Fruit fly (Drosophila melanogaster): ENCODE measurements around the gene CG2100.
A peak's percentile ranks its signal among the peaks of the same experiment; 100 is the strongest.

CG2100 gene

DNA sequence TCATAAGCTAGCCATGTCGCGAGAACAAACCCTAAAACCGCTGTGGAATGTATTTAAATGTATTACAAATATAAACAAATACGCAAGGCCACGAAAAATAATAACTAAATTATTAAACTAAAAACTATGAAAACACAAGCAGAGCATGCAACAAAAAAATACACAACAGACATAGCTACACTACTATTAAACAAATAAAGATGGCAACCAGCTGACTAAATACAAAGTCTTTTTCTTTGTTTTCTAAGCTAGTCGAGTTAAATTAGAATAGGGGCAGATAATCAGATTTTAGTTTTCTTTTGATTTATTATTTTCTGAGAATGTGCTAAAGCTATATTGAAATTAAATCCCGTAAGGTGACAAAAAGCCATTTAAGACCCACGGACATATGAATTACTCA, 10.5 kb upstream of the CG2100 start (continued):
- TF ChIP-seq Jarid2 (GFP tag; optimal IDR thresholded peaks at IDR 0.05) (no peak), CG10209 (GFP tag; optimal IDR thresholded peaks at IDR 0.05) (peak; percentile 50), CG5180 (GFP tag; optimal IDR thresholded peaks at IDR 0.05) (no peak), NfI (GFP tag; optimal IDR thresholded peaks at IDR 0.05) (no peak), prd (optimal IDR thresholded peaks at IDR 0.05) (no peak), prd (GFP tag; IDR thresholded peaks at IDR 0.05) (no peak), tin (GFP tag; optimal IDR thresholded peaks at IDR 0.05) (no peak), CG12104 (GFP tag; optimal IDR thresholded peaks at IDR 0.05) (peak; percentile 2), tup (GFP tag; optimal IDR thresholded peaks at IDR 0.05) (no peak), stc (GFP tag; IDR thresholded peaks at IDR 0.05) (no peak), caup (GFP tag; optimal IDR thresholded peaks at IDR 0.05; ENCODE audit: severe bottlenecking) (peak; percentile 77), lola (GFP tag; optimal IDR thresholded peaks at IDR 0.05) (no peak), CG2712 (tag; optimal IDR thresholded peaks at IDR 0.05) (no peak), CG17912 (GFP tag; optimal IDR thresholded peaks at IDR 0.05) (no peak), wor (GFP tag; IDR thresholded peaks at IDR 0.05) (no peak), Ets65A (GFP tag) (no peak), gt (GFP tag; IDR thresholded peaks at IDR 0.05) (no peak), ase (GFP tag; IDR thresholded peaks at IDR 0.05) (no peak), CG30431 (GFP tag; optimal IDR thresholded peaks at IDR 0.05) (no peak), CG6254 (GFP tag; optimal IDR thresholded peaks at IDR 0.05) (peak; percentile 32), cwo (GFP tag; optimal IDR thresholded peaks at IDR 0.05) (peak; percentile 31), Awh (GFP tag; IDR thresholded peaks at IDR 0.05) (no peak), CG3847 (GFP tag; IDR thresholded peaks at IDR 0.05) (no peak), crp (GFP tag; optimal IDR thresholded peaks at IDR 0.05) (no peak), odd (GFP tag; optimal IDR thresholded peaks at IDR 0.05) (peak; percentile 60), zfh2 (GFP tag; optimal IDR thresholded peaks at IDR 0.05) (no peak), C15 (GFP tag; IDR thresholded peaks at IDR 0.05) (no peak), fd64A (GFP tag; optimal IDR thresholded peaks at IDR 0.05) (peak; percentile 8), amos (GFP tag; IDR thresholded peaks at IDR 0.05; ENCODE audit: partially characterized antibody) (no peak), CG42726 (GFP tag; IDR thresholded peaks at IDR 0.05; ENCODE audit: partially characterized antibody) (no peak), CG14014 (GFP tag; IDR thresholded peaks at IDR 0.05) (no peak; the same call in 1 of the 2 replicates), sc (optimal IDR thresholded peaks at IDR 0.05) (no peak), sc (GFP tag; optimal IDR thresholded peaks at IDR 0.05) (no peak), lov (optimal IDR thresholded peaks at IDR 0.05) (no peak), lov (GFP tag; IDR thresholded peaks at IDR 0.05) (no peak), Stat92E (GFP tag; optimal IDR thresholded peaks at IDR 0.05) (no peak), pfk (GFP tag; optimal IDR thresholded peaks at IDR 0.05) (peak; percentile 5), Sox102F (GFP tag; optimal IDR thresholded peaks at IDR 0.05) (no peak), Deaf1 (tag; optimal IDR thresholded peaks at IDR 0.05) (no peak), CG8478 (optimal IDR thresholded peaks at IDR 0.05) (no peak), CG8290 (GFP tag; optimal IDR thresholded peaks at IDR 0.05) (no peak), CG8290 (tag; optimal IDR thresholded peaks at IDR 0.05) (no peak), CG10274 (GFP tag; optimal IDR thresholded peaks at IDR 0.05) (no peak), crol (GFP tag; IDR thresholded peaks at IDR 0.05) (no peak), CG17361 (GFP tag; IDR thresholded peaks at IDR 0.05) (no peak), fru (optimal IDR thresholded peaks at IDR 0.05) (no peak), Oli (tag; optimal IDR thresholded peaks at IDR 0.05) (no peak), CG7839 (tag; optimal IDR thresholded peaks at IDR 0.05) (no peak), CG31224 (GFP tag; IDR thresholded peaks at IDR 0.05) (no peak), E2f1 (GFP tag; IDR thresholded peaks at IDR 0.05) (no peak), CG16813 (GFP tag; IDR thresholded peaks at IDR 0.05; ENCODE audit: partially characterized antibody) (no peak), Fer3 (tag; optimal IDR thresholded peaks at IDR 0.05) (peak; percentile 42)

All from whole organism, embryonic.